Fruit fly (Drosophila melanogaster) Kc167 (cell line): ENCODE measurements around the gene CG33096.

Experiments used
- Myc ChIP-seq: fragments of >200 bp; optimal IDR thresholded peaks from 2 replicates; lab custom pipeline; 2017; ENCODE audit warnings: missing external identifiers
- Sin3A ChIP-seq: fragments of >200 bp; optimal IDR thresholded peaks from 2 replicates; lab custom pipeline; 2018; ENCODE audit warnings: missing external identifiers
- psq ChIP-seq: fragments of >200 bp; optimal IDR thresholded peaks from 2 replicates; lab custom pipeline; 2017; ENCODE audit warnings: missing external identifiers
- ttk ChIP-seq: sonication (Bioruptor generic); optimal IDR thresholded peaks from 2 replicates; lab custom pipeline; 2017; ENCODE audit warnings: missing external identifiers

dm6 chr3R:25060462-25060861 lies 37.0 kb upstream of the CG33096 start:
- TF ChIP-seq psq (lab: Kevin White, UChicago) = no peak
- TF ChIP-seq ttk (lab: Kevin White, UChicago) = no peak
- TF ChIP-seq Sin3A (lab: Kevin White, UChicago) = no peak
- no peak for TF ChIP-seq Myc
